Worm (Caenorhabditis elegans) whole organism, L2 larva: Measurements from ENCODE around the gene odd-1.

Experiments
- aly-2 ChIP-seq: fragments of 150-350 bp; optimal IDR thresholded peaks from 2 replicates; lab custom pipeline; 2014; ENCODE audit warnings: missing biosample characterization, missing genetic modification characterization
- blmp-1 ChIP-seq: sonication (generic microtip); optimal IDR thresholded peaks from 2 replicates; lab custom pipeline; 2017; ENCODE audit warnings: missing genetic modification characterization, mild to moderate bottlenecking, missing compliant biosample characterization, antibody characterized with exemption, moderate library complexity; ENCODE audit not compliant: insufficient read depth
- crh-2 ChIP-seq: sonication (generic microtip); optimal IDR thresholded peaks from 2 replicates; lab custom pipeline; 2017; ENCODE audit warnings: missing biosample characterization, missing genetic modification characterization
- nhr-12 ChIP-seq: fragments of 150-350 bp; optimal IDR thresholded peaks from 2 replicates; lab custom pipeline; 2014; ENCODE audit warnings: missing biosample characterization, missing genetic modification characterization
- nhr-25 ChIP-seq: fragments of 150-350 bp; sonication (generic microtip); optimal IDR thresholded peaks from 3 replicates; lab custom pipeline; 2014; ENCODE audit warnings: missing biosample characterization, missing genetic modification characterization
- sma-9 ChIP-seq, 2 experiments: fragments of 150-350 bp in 1 of 2; sonication (generic microtip) in 1 of 2; optimal IDR thresholded peaks; 2 replicates each; lab custom pipeline; 2014 to 2016; ENCODE audit warnings: missing genetic modification characterization in 2 of 2, mild to moderate bottlenecking in 1 of 2, missing biosample characterization in 1 of 2, missing compliant biosample characterization in 1 of 2, missing genetic modification reagents in 1 of 2, moderate library complexity in 1 of 2
- snpc-4 ChIP-seq: fragments of 150-350 bp; optimal IDR thresholded peaks from 2 replicates; lab custom pipeline; 2014; ENCODE audit warnings: missing biosample characterization, missing genetic modification characterization
- unc-39 ChIP-seq: fragments of 150-350 bp; optimal IDR thresholded peaks from 2 replicates; lab custom pipeline; 2014; ENCODE audit warnings: missing biosample characterization, missing genetic modification characterization
- unc-62 ChIP-seq: fragments of 150-350 bp; optimal IDR thresholded peaks from 2 replicates; lab custom pipeline; 2014; ENCODE audit warnings: missing biosample characterization, missing genetic modification reagents, missing genetic modification characterization

DNA sequence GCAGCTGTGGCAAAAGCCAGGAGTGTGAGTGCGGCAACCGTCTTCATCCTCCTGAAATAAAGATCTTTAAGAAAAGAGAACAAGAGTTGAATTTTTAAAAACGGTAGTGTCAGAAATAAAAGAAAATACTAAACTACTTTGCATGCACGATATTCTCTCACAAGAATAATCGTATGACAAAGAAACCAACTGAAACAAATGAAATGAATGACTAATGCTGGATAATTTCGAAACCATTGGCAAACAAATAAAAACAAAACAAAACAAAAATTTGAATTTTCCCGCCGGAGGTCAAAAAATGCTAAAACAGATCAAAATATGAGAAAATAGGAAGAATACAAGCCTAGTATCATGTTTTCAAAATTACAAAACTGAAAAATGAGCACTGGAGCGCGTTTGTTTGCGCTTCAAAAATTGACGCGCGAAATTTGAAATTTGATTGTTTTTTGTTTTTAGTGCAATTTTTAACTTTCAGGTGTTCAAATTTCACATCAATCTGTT, 4.1 kb upstream of the odd-1 start, which contains the start of gene cpg-2:
- TF ChIP-seq unc-39 (tag; lab: Kevin White, UChicago) (no peak), snpc-4 (tag; lab: Kevin White, UChicago) (no peak), sma-9 (GFP tag; optimal IDR thresholded peaks at IDR 0.05; lab: Kevin White, UChicago) (no peak), sma-9 (tag; optimal IDR thresholded peaks at IDR 0.05; lab: Kevin White, UChicago) (no peak), crh-2 (tag; lab: Kevin White, UChicago) (no peak), nhr-25 (no peak), nhr-12 (tag; lab: Kevin White, UChicago) (no peak), blmp-1 (no peak), aly-2 (tag; lab: Kevin White, UChicago) (no peak), unc-62 (GFP tag; lab: Kevin White, UChicago) (no peak)
